Worm (Caenorhabditis elegans) whole organism, L2 larva: Measurements from ENCODE around the gene F13H8.3.

Source experiments
- C34F6.9 ChIP-seq: fragments of 150-350 bp; optimal IDR thresholded peaks from 2 replicates; lab custom pipeline; 2014; ENCODE audit warnings: missing biosample characterization, missing genetic modification characterization
- F13H6.1 ChIP-seq: sonication (generic microtip); optimal IDR thresholded peaks from 2 replicates; lab custom pipeline; 2016; ENCODE audit warnings: missing genetic modification characterization, missing compliant biosample characterization
- R02D3.7 ChIP-seq: fragments of 150-350 bp; optimal IDR thresholded peaks from 2 replicates; lab custom pipeline; 2014; ENCODE audit warnings: missing biosample characterization, missing genetic modification characterization
- Y55F3AM.14 ChIP-seq: fragments of 200-800 bp; sonication (Bioruptor generic); optimal IDR thresholded peaks from 2 replicates; lab custom pipeline; 2018; ENCODE audit warnings: mild to moderate bottlenecking, missing genetic modification characterization, missing compliant biosample characterization
- ZK546.5 ChIP-seq: sonication (generic microtip); optimal IDR thresholded peaks from 2 replicates; lab custom pipeline; 2017; ENCODE audit warnings: missing biosample characterization, missing genetic modification characterization
- alr-1 ChIP-seq: fragments of 150-350 bp; optimal IDR thresholded peaks from 2 replicates; lab custom pipeline; 2014; ENCODE audit warnings: missing biosample characterization, missing genetic modification characterization
- aly-2 ChIP-seq: fragments of 150-350 bp; optimal IDR thresholded peaks from 2 replicates; lab custom pipeline; 2014; ENCODE audit warnings: missing biosample characterization, missing genetic modification characterization
- blmp-1 ChIP-seq: sonication (generic microtip); optimal IDR thresholded peaks from 2 replicates; lab custom pipeline; 2017; ENCODE audit warnings: missing genetic modification characterization, mild to moderate bottlenecking, missing compliant biosample characterization, antibody characterized with exemption, moderate library complexity; ENCODE audit not compliant: insufficient read depth
- dmd-4 ChIP-seq: sonication (generic microtip); optimal IDR thresholded peaks from 2 replicates; lab custom pipeline; 2017; ENCODE audit warnings: missing biosample characterization, missing genetic modification characterization
- elt-1 ChIP-seq: fragments of 150-350 bp; optimal IDR thresholded peaks from 2 replicates; lab custom pipeline; 2014; ENCODE audit warnings: missing biosample characterization, missing genetic modification characterization
- elt-3 ChIP-seq: sonication (generic microtip); optimal IDR thresholded peaks from 2 replicates; lab custom pipeline; 2017; ENCODE audit warnings: missing biosample characterization, missing genetic modification characterization
- fos-1 ChIP-seq: fragments of 150-350 bp; optimal IDR thresholded peaks from 2 replicates; lab custom pipeline; 2014; ENCODE audit warnings: missing biosample characterization, missing genetic modification characterization
- gmeb-1 ChIP-seq: fragments of 150-350 bp; optimal IDR thresholded peaks from 2 replicates; lab custom pipeline; 2014; ENCODE audit warnings: missing biosample characterization, missing genetic modification characterization
- lin-11 ChIP-seq: fragments of 150-350 bp; sonication (generic microtip); optimal IDR thresholded peaks from 2 replicates; lab custom pipeline; 2014; ENCODE audit warnings: missing biosample characterization, missing genetic modification characterization, inconsistent platforms, mixed read lengths
- lin-13 ChIP-seq: fragments of 150-350 bp; optimal IDR thresholded peaks from 2 replicates; lab custom pipeline; 2014; ENCODE audit warnings: missing biosample characterization, missing genetic modification reagents, missing genetic modification characterization
- lin-39 ChIP-seq: fragments of 150-350 bp; optimal IDR thresholded peaks from 2 replicates; lab custom pipeline; 2014; ENCODE audit warnings: missing biosample characterization, missing genetic modification reagents, missing genetic modification characterization
- mbf-1 ChIP-seq: sonication (generic microtip); optimal IDR thresholded peaks from 2 replicates; lab custom pipeline; 2017; ENCODE audit warnings: missing biosample characterization, missing genetic modification characterization
- mdl-1 ChIP-seq, 2 experiments: fragments of 150-350 bp in 1 of 2; sonication (generic microtip) in 1 of 2; optimal IDR thresholded peaks; 2 replicates each; lab custom pipeline; 2017; ENCODE audit warnings: missing biosample characterization in 2 of 2, missing genetic modification characterization in 2 of 2
- nhr-10 ChIP-seq: sonication (generic microtip); optimal IDR thresholded peaks from 2 replicates; lab custom pipeline; 2017; ENCODE audit warnings: missing biosample characterization, missing genetic modification characterization
- nhr-11 ChIP-seq: fragments of 150-350 bp; optimal IDR thresholded peaks from 2 replicates; lab custom pipeline; 2014; ENCODE audit warnings: missing biosample characterization, missing genetic modification characterization
- nhr-12 ChIP-seq: fragments of 150-350 bp; optimal IDR thresholded peaks from 2 replicates; lab custom pipeline; 2014; ENCODE audit warnings: missing biosample characterization, missing genetic modification characterization
- nhr-129 ChIP-seq: fragments of 150-350 bp; optimal IDR thresholded peaks from 2 replicates; lab custom pipeline; 2014; ENCODE audit warnings: missing biosample characterization, missing genetic modification characterization
- nhr-25 ChIP-seq: fragments of 150-350 bp; sonication (generic microtip); optimal IDR thresholded peaks from 3 replicates; lab custom pipeline; 2014; ENCODE audit warnings: missing biosample characterization, missing genetic modification characterization
- nhr-6 ChIP-seq: fragments of 150-350 bp; optimal IDR thresholded peaks from 2 replicates; lab custom pipeline; 2014; ENCODE audit warnings: missing biosample characterization, missing genetic modification characterization
- nhr-77 ChIP-seq: fragments of 150-350 bp; optimal IDR thresholded peaks from 2 replicates; lab custom pipeline; 2014; ENCODE audit warnings: missing biosample characterization, missing genetic modification characterization
- sem-4 ChIP-seq: fragments of 150-350 bp; optimal IDR thresholded peaks from 2 replicates; lab custom pipeline; 2014; ENCODE audit warnings: missing biosample characterization, missing genetic modification reagents, missing genetic modification characterization
- skn-1 ChIP-seq: sonication (generic microtip); optimal IDR thresholded peaks from 2 replicates; lab custom pipeline; 2017; ENCODE audit warnings: missing biosample characterization, missing genetic modification characterization
- sma-3 ChIP-seq: sonication (generic microtip); optimal IDR thresholded peaks from 2 replicates; lab custom pipeline; 2016; ENCODE audit warnings: missing genetic modification reagents, missing genetic modification characterization, missing compliant biosample characterization
- sma-9 ChIP-seq, 2 experiments: fragments of 150-350 bp in 1 of 2; sonication (generic microtip) in 1 of 2; optimal IDR thresholded peaks; 2 replicates each; lab custom pipeline; 2014 to 2016; ENCODE audit warnings: missing genetic modification characterization in 2 of 2, mild to moderate bottlenecking in 1 of 2, missing biosample characterization in 1 of 2, missing compliant biosample characterization in 1 of 2, missing genetic modification reagents in 1 of 2, moderate library complexity in 1 of 2
- snpc-4 ChIP-seq: fragments of 150-350 bp; optimal IDR thresholded peaks from 2 replicates; lab custom pipeline; 2014; ENCODE audit warnings: missing biosample characterization, missing genetic modification characterization
- unc-39 ChIP-seq: fragments of 150-350 bp; optimal IDR thresholded peaks from 2 replicates; lab custom pipeline; 2014; ENCODE audit warnings: missing biosample characterization, missing genetic modification characterization
- ztf-1 ChIP-seq: fragments of 200-800 bp; sonication (Bioruptor generic); conservative IDR thresholded peaks from 2 replicates; pipeline ENCODE4 v1.3.6; 2022; ENCODE audit warnings: missing genetic modification characterization, missing compliant biosample characterization
- ztf-11 ChIP-seq: sonication (generic microtip); optimal IDR thresholded peaks from 2 replicates; lab custom pipeline; 2017; ENCODE audit warnings: missing biosample characterization, missing genetic modification characterization
- ztf-4 ChIP-seq: fragments of 150-350 bp; optimal IDR thresholded peaks from 2 replicates; lab custom pipeline; 2014; ENCODE audit warnings: missing biosample characterization, missing genetic modification characterization

Gene F13H8.3

DNA sequence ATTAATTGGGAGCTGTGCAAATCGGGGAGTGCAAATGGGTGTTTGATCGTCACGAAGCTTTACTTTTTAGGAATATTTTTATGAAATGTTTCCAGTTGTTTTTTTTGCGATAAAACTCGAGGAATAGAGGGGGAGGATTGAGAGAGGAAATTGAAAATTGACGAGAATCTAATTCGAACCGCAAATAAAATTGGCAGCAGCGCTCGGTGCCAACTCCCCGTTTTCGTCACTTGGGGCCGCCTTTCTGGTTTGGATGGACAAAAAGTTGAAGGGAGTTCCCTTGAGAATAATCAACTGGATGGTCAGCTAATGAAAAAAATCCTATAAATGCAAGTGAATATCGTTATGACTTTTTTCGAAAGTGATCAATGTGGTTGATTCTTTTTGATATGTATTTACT is 33.7 kb upstream of the F13H8.3 start:
- TF ChIP-seq elt-3 (no peak), R02D3.7 (no peak), ZK546.5 (no peak), unc-39 (tag; lab: Kevin White, UChicago) (no peak), alr-1 (tag; lab: Kevin White, UChicago) (no peak), elt-1 (no peak), mbf-1 (no peak), sma-9 (GFP tag; optimal IDR thresholded peaks at IDR 0.05; lab: Kevin White, UChicago) (no peak), sma-9 (tag; optimal IDR thresholded peaks at IDR 0.05; lab: Kevin White, UChicago) (no peak), lin-13 (GFP tag; lab: Kevin White, UChicago) (no peak), gmeb-1 (no peak), fos-1 (no peak), nhr-12 (tag; lab: Kevin White, UChicago) (no peak), ztf-4 (tag; lab: Kevin White, UChicago) (no peak), mdl-1 (tag; optimal IDR thresholded peaks at IDR 0.05; lab: Kevin White, UChicago) (no peak), lin-39 (no peak), lin-11 (tag; lab: Kevin White, UChicago) (no peak), ztf-11 (tag; lab: Kevin White, UChicago) (no peak), nhr-11 (tag; lab: Kevin White, UChicago) (no peak), snpc-4 (no peak)

DNA sequence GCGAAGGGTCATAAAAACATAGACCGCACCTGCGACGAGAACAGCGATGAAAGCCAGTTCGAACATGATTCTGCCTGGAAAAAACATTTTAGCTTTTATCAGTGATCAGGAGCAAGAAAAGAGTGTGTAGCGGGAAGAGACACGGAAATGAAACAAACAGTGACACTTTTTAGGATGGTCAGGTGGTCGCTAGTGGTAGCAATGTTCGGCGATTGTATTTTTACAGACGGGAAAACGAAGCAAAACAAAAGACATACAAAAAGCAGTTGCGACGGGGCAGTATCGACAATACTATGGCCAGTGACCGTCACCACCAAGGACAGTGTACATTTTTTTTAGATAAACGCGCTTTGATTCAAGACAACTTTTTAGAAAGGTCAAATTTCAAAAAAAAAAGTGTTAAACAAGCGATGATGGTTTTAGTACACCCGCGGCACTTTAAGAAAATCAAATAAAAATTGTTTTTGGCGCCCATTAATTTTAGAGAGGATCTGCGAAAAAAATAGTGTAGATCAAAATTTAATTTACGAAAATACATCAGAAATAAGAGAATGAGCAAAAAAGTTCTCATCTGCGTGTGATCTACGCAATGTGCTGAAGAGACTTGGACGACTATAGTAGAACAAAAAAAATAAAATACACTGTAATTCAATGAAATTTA is 28.2 kb upstream of the F13H8.3 start, which contains the start of gene T24H7.9:
Gene T24H7.9, minus strand, starts transcription at position 74 of the 661 bp plus-strand sequence.
- peak; percentile 27 for TF ChIP-seq fos-1
- TF ChIP-seq sma-9 (GFP tag; optimal IDR thresholded peaks at IDR 0.05; lab: Kevin White, UChicago), result no peak
- no peak for TF ChIP-seq sma-9 (tag; optimal IDR thresholded peaks at IDR 0.05; lab: Kevin White, UChicago)

- TF ChIP-seq mbf-1 (no peak), nhr-12 (tag; lab: Kevin White, UChicago) (no peak), dmd-4 (tag; lab: Kevin White, UChicago) (no peak), unc-39 (tag; lab: Kevin White, UChicago) (no peak), F13H6.1 (peak; percentile 46), nhr-10 (tag; lab: Kevin White, UChicago) (no peak), R02D3.7 (no peak), nhr-25 (tag; lab: Kevin White, UChicago) (peak; percentile 4), sma-3 (GFP tag; lab: Kevin White, UChicago) (no peak), fos-1 (no peak), sem-4 (no peak), skn-1 (tag; lab: Kevin White, UChicago) (no peak), nhr-129 (tag; lab: Kevin White, UChicago) (peak; percentile 21), blmp-1 (tag; lab: Kevin White, UChicago) (no peak), aly-2 (no peak)
These were observed 27.5 kb upstream of the F13H8.3 start for ce11 chrII:6236093-6236945.

ce11 chrII:6241758-6242157 is 22.0 kb upstream of the F13H8.3 start, which contains the start of gene T24H7.8:
TSS of gene T24H7.8 (plus strand) at chrII:6242058.
- TF ChIP-seq mdl-1 (tag; optimal IDR thresholded peaks at IDR 0.05; lab: Kevin White, UChicago) (no peak), nhr-6 (tag; lab: Kevin White, UChicago) (no peak), Y55F3AM.14 (GFP tag; lab: Kevin White, UChicago) (no peak), C34F6.9 (tag; lab: Kevin White, UChicago) (no peak), fos-1 (no peak), nhr-77 (no peak), nhr-129 (tag; lab: Kevin White, UChicago) (no peak), ztf-1 (no peak)
